Worm (Caenorhabditis elegans): ENCODE measurements around the gene stdh-4.

Gene stdh-4

ce11 chrV:8500348-8500747, 48.7 kb upstream of the stdh-4 start (continued):
- TF ChIP-seq nhr-71 (tag; optimal IDR thresholded peaks at IDR 0.05): peak; percentile 94
- peak; percentile 97 for TF ChIP-seq rnt-1 (tag; optimal IDR thresholded peaks at IDR 0.05)
- peak; percentile 62 for TF ChIP-seq vab-15 (tag; optimal IDR thresholded peaks at IDR 0.05)
- peak; percentile 89 for TF ChIP-seq fos-1 (tag; optimal IDR thresholded peaks at IDR 0.05)
- peak; percentile 69 for TF ChIP-seq hlh-17 (GFP tag; optimal IDR thresholded peaks at IDR 0.05; ENCODE audit: borderline replicate concordance)
- peak; percentile 55 for TF ChIP-seq F16B12.6 (tag; optimal IDR thresholded peaks at IDR 0.05)
- TF ChIP-seq fkh-10 (GFP tag; optimal IDR thresholded peaks at IDR 0.05): peak; percentile 55
- peak; percentile 95 for TF ChIP-seq nhr-85 (tag)
- TF ChIP-seq lin-15B (tag; optimal IDR thresholded peaks at IDR 0.05): no peak
- TF ChIP-seq tlp-1 (tag; optimal IDR thresholded peaks at IDR 0.05): peak; percentile 55
- peak; percentile 97 for TF ChIP-seq nhr-47 (tag; optimal IDR thresholded peaks at IDR 0.05)
- peak; percentile 100 for TF ChIP-seq snpc-4 (tag; optimal IDR thresholded peaks at IDR 0.05)
- TF ChIP-seq ztf-4 (tag; optimal IDR thresholded peaks at IDR 0.05): peak; percentile 92
- TF ChIP-seq sox-4 (tag; optimal IDR thresholded peaks at IDR 0.05): peak; percentile 90
- TF ChIP-seq nhr-28 (tag; optimal IDR thresholded peaks at IDR 0.05): no peak
- TF ChIP-seq sptf-1 (tag; optimal IDR thresholded peaks at IDR 0.05): no peak
- TF ChIP-seq snu-23 (GFP tag; optimal IDR thresholded peaks at IDR 0.05): peak; percentile 96
- TF ChIP-seq dsc-1 (tag; optimal IDR thresholded peaks at IDR 0.05): peak; percentile 95
- peak; percentile 25 for TF ChIP-seq hlh-4 (tag; optimal IDR thresholded peaks at IDR 0.05)
- TF ChIP-seq skn-1 (tag; optimal IDR thresholded peaks at IDR 0.05): peak; percentile 62
- TF ChIP-seq dpl-1 (GFP tag; optimal IDR thresholded peaks at IDR 0.05): peak; percentile 39 to 74 (median 72)
- TF ChIP-seq mef-2 (tag; optimal IDR thresholded peaks at IDR 0.05): peak; percentile 79
- TF ChIP-seq C04F5.9 (tag; optimal IDR thresholded peaks at IDR 0.05): peak; percentile 68
- peak; percentile 67 for TF ChIP-seq nhr-11 (tag; optimal IDR thresholded peaks at IDR 0.05)
- peak; percentile 73 to 81 for TF ChIP-seq efl-1 (optimal IDR thresholded peaks at IDR 0.05)
- peak; percentile 62 to 98 for TF ChIP-seq efl-1 (GFP tag; optimal IDR thresholded peaks at IDR 0.05 in 1 of 2)
- TF ChIP-seq nhr-12 (tag; optimal IDR thresholded peaks at IDR 0.05): peak; percentile 39
- peak; percentile 94 for TF ChIP-seq swsn-7 (tag; optimal IDR thresholded peaks at IDR 0.05)
- TF ChIP-seq mab-9 (GFP tag; IDR thresholded peaks at IDR 0.05): peak; percentile 86
- peak; percentile 93 for TF ChIP-seq mep-1 (tag; optimal IDR thresholded peaks at IDR 0.05)
- TF ChIP-seq unc-130 (tag; optimal IDR thresholded peaks at IDR 0.05): peak; percentile 98
- TF ChIP-seq lsy-2 (tag; optimal IDR thresholded peaks at IDR 0.05): peak; percentile 68 to 88
- peak; percentile 99 for TF ChIP-seq efl-3 (GFP tag; optimal IDR thresholded peaks at IDR 0.05)
- TF ChIP-seq ceh-90 (tag; optimal IDR thresholded peaks at IDR 0.05): peak; percentile 59
- peak; percentile 87 for TF ChIP-seq jun-1 (tag; optimal IDR thresholded peaks at IDR 0.05)
- no peak for TF ChIP-seq alr-1 (tag; optimal IDR thresholded peaks at IDR 0.05; ENCODE audit: borderline replicate concordance)
- peak; percentile 78 for TF ChIP-seq C34B4.2 (tag; optimal IDR thresholded peaks at IDR 0.05)
- peak; percentile 89 for TF ChIP-seq unc-86 (tag; optimal IDR thresholded peaks at IDR 0.05)
- TF ChIP-seq nhr-19 (GFP tag; conservative IDR thresholded peaks at IDR 0.05): peak; percentile 95
- TF ChIP-seq isw-1 (GFP tag; IDR thresholded peaks at IDR 0.05): peak; percentile 70
- peak; percentile 91 for TF ChIP-seq xbp-1 (tag; optimal IDR thresholded peaks at IDR 0.05)
- peak; percentile 2 for TF ChIP-seq ceh-63 (GFP tag; optimal IDR thresholded peaks at IDR 0.05)
- peak; percentile 12 for TF ChIP-seq nhr-237 (tag; optimal IDR thresholded peaks at IDR 0.05)
- TF ChIP-seq nhr-90 (tag; optimal IDR thresholded peaks at IDR 0.05; ENCODE audit: poor library complexity): peak; percentile 97
- TF ChIP-seq mdl-1 (tag; optimal IDR thresholded peaks at IDR 0.05): peak; percentile 24 to 81
- TF ChIP-seq lin-39 (tag; optimal IDR thresholded peaks at IDR 0.05): peak; percentile 90
- 0 out of 2 replicates have a peak, but pooled peaks have one; percentile 20 for TF ChIP-seq ets-5 (GFP tag; IDR thresholded peaks at IDR 0.05)
- peak; percentile 85 for TF ChIP-seq pax-3 (tag; optimal IDR thresholded peaks at IDR 0.05)
- TF ChIP-seq fkh-8 (tag; optimal IDR thresholded peaks at IDR 0.05): peak; percentile 30
- TF ChIP-seq lir-3 (tag; optimal IDR thresholded peaks at IDR 0.05; ENCODE audit: poor library complexity): peak; percentile 87
- TF ChIP-seq ceh-8 (GFP tag; optimal IDR thresholded peaks at IDR 0.05): peak; percentile 96
- peak; percentile 89 for TF ChIP-seq C16A3.4 (tag; optimal IDR thresholded peaks at IDR 0.05)
- TF ChIP-seq zip-4 (GFP tag; optimal IDR thresholded peaks at IDR 0.05): peak; percentile 86

Measured in whole organism, L1 larva.